Worm (Caenorhabditis elegans) whole organism, young adult: Measurements from ENCODE around the gene ZC302.3.

Source experiments
- B0035.1 ChIP-seq: sonication (generic microtip); optimal IDR thresholded peaks from 2 replicates; lab custom pipeline; 2016; ENCODE audit warnings: missing genetic modification characterization, mild to moderate bottlenecking, missing compliant biosample characterization, missing genotype, missing genetic modification reagents
- F22D6.2 ChIP-seq: sonication (generic microtip); optimal IDR thresholded peaks from 2 replicates; lab custom pipeline; 2016; ENCODE audit warnings: mild to moderate bottlenecking, missing genetic modification characterization, missing compliant biosample characterization
- F23B12.7 ChIP-seq: sonication (generic microtip); optimal IDR thresholded peaks from 2 replicates; lab custom pipeline; 2017; ENCODE audit warnings: missing genetic modification characterization, mild to moderate bottlenecking, missing compliant biosample characterization, antibody characterized with exemption, moderate library complexity; ENCODE audit not compliant: insufficient read depth
- K12H6.12 ChIP-seq: fragments of 200-800 bp; sonication (Bioruptor generic); optimal IDR thresholded peaks from 2 replicates; lab custom pipeline; 2018; ENCODE audit warnings: mild to moderate bottlenecking, missing genetic modification characterization, missing compliant biosample characterization
- T26A5.8 ChIP-seq: sonication (generic microtip); optimal IDR thresholded peaks from 2 replicates; lab custom pipeline; 2016; ENCODE audit warnings: missing genetic modification characterization, missing compliant biosample characterization
- Y53F4B.3 ChIP-seq: fragments of 200-800 bp; sonication (Bioruptor generic); IDR thresholded peaks from 2 replicates; pipeline ENCODE4 v1.3.6; 2022; ENCODE audit warnings: missing genetic modification reagents, missing genetic modification characterization, missing compliant biosample characterization
- Y56A3A.18 ChIP-seq: fragments of 200-800 bp; sonication (Bioruptor generic); IDR thresholded peaks from 2 replicates; pipeline ENCODE4 v1.3.6; 2022; ENCODE audit warnings: missing genetic modification reagents, missing genetic modification characterization, missing compliant biosample characterization
- Y67H2A.10 ChIP-seq: fragments of 200-800 bp; sonication (Bioruptor generic); conservative IDR thresholded peaks from 2 replicates; pipeline ENCODE4 v1.3.6; 2022; ENCODE audit warnings: missing genetic modification reagents, missing genetic modification characterization, missing compliant biosample characterization
- Y95B8A.8 ChIP-seq: fragments of 200-800 bp; sonication (Bioruptor generic); IDR thresholded peaks from 2 replicates; pipeline ENCODE4 v1.3.6; 2022; ENCODE audit warnings: missing genetic modification reagents, missing genetic modification characterization, missing compliant biosample characterization
- aptf-2 ChIP-seq: fragments of 200-800 bp; sonication (Bioruptor generic); conservative IDR thresholded peaks from 2 replicates; pipeline ENCODE4 v1.3.6; 2022; ENCODE audit warnings: missing genetic modification reagents, missing genetic modification characterization, missing compliant biosample characterization
- athp-1 ChIP-seq: sonication (generic microtip); optimal IDR thresholded peaks from 2 replicates; lab custom pipeline; 2017; ENCODE audit warnings: mild to moderate bottlenecking, missing genetic modification characterization, missing compliant biosample characterization
- attf-3 ChIP-seq: fragments of 200-800 bp; sonication (Bioruptor generic); conservative IDR thresholded peaks from 2 replicates; pipeline ENCODE4 v1.3.6; 2022; ENCODE audit warnings: missing genetic modification reagents, missing genetic modification characterization, missing compliant biosample characterization
- attf-5 ChIP-seq: fragments of 200-800 bp; sonication (Bioruptor generic); optimal IDR thresholded peaks from 2 replicates; lab custom pipeline; 2018; ENCODE audit warnings: mild to moderate bottlenecking, missing genetic modification characterization, missing compliant biosample characterization
- ceh-40 ChIP-seq: fragments of 200-800 bp; sonication (Bioruptor generic); IDR thresholded peaks from 2 replicates; pipeline ENCODE4 v1.3.6; 2022; ENCODE audit warnings: missing genetic modification characterization, missing compliant biosample characterization
- ceh-58 ChIP-seq: fragments of 200-800 bp; sonication (Bioruptor generic); IDR thresholded peaks from 2 replicates; pipeline ENCODE4 v1.3.6; 2022; ENCODE audit warnings: missing genetic modification characterization, missing compliant biosample characterization
- ceh-91 ChIP-seq: fragments of 200-800 bp; sonication (Bioruptor generic); IDR thresholded peaks from 2 replicates; pipeline ENCODE4 v1.3.6; 2022; ENCODE audit warnings: missing genetic modification reagents, missing genetic modification characterization, missing compliant biosample characterization
- chd-7 ChIP-seq: sonication (generic microtip); optimal IDR thresholded peaks from 2 replicates; lab custom pipeline; 2016; ENCODE audit warnings: mild to moderate bottlenecking, missing genetic modification characterization, moderate library complexity, missing compliant biosample characterization
- fkh-3 ChIP-seq: sonication (generic microtip); optimal IDR thresholded peaks from 2 replicates; lab custom pipeline; 2016; ENCODE audit warnings: mild to moderate bottlenecking, missing genetic modification characterization, missing compliant biosample characterization
- hlh-26 ChIP-seq: fragments of 200-800 bp; sonication (Bioruptor generic); conservative IDR thresholded peaks from 2 replicates; pipeline ENCODE4 v1.3.6; 2022; ENCODE audit warnings: missing genetic modification reagents, missing genetic modification characterization, missing compliant biosample characterization
- lag-1 ChIP-seq: fragments of 200-800 bp; sonication (Bioruptor generic); IDR thresholded peaks from 2 replicates; pipeline ENCODE4 v1.3.6; 2022; ENCODE audit warnings: missing genetic modification reagents, missing genetic modification characterization, missing compliant biosample characterization
- let-526 ChIP-seq: fragments of 200-800 bp; sonication (Bioruptor generic); IDR thresholded peaks from 2 replicates; pipeline ENCODE4 v1.3.6; 2022; ENCODE audit warnings: missing genetic modification reagents, missing genetic modification characterization, missing compliant biosample characterization
- lin-35 ChIP-seq, 3 experiments: fragments of 150-350 bp in 2 of 3; sonication (generic microtip) in 1 of 3; optimal IDR thresholded peaks; 2 replicates each; lab custom pipeline; 2014 to 2018; ENCODE audit warnings: missing biosample characterization in 3 of 3, missing genetic modification characterization in 3 of 3, missing genetic modification reagents in 3 of 3
- lin-40 ChIP-seq: sonication (generic microtip); optimal IDR thresholded peaks from 2 replicates; lab custom pipeline; 2016; ENCODE audit warnings: missing genetic modification characterization, mild to moderate bottlenecking, missing compliant biosample characterization, missing genotype, missing genetic modification reagents
- lin-54 ChIP-seq: fragments of 200-800 bp; sonication (Bioruptor generic); optimal IDR thresholded peaks from 2 replicates; lab custom pipeline; 2018; ENCODE audit warnings: mild to moderate bottlenecking, missing genetic modification characterization, missing compliant biosample characterization
- lir-1 ChIP-seq: fragments of 200-800 bp; sonication (Bioruptor generic); conservative IDR thresholded peaks from 2 replicates; pipeline ENCODE4 v1.3.6; 2022; ENCODE audit warnings: missing genetic modification reagents, missing genetic modification characterization, missing compliant biosample characterization
- lsy-27 ChIP-seq: sonication (generic microtip); optimal IDR thresholded peaks from 2 replicates; lab custom pipeline; 2017; ENCODE audit warnings: missing genetic modification characterization, mild to moderate bottlenecking, missing compliant biosample characterization, antibody characterized with exemption, missing genotype, borderline replicate concordance; ENCODE audit not compliant: insufficient read depth
- madf-6 ChIP-seq: fragments of 200-800 bp; sonication (Bioruptor generic); IDR thresholded peaks from 2 replicates; pipeline ENCODE4 v1.3.6; 2022; ENCODE audit warnings: missing genetic modification reagents, missing genetic modification characterization, missing compliant biosample characterization
- mcd-1 ChIP-seq: fragments of 200-800 bp; sonication (Bioruptor generic); IDR thresholded peaks from 2 replicates; pipeline ENCODE4 v1.3.6; 2022; ENCODE audit warnings: missing genetic modification reagents, missing genetic modification characterization, missing compliant biosample characterization
- nfyb-1 ChIP-seq: fragments of 200-800 bp; sonication (Bioruptor generic); IDR thresholded peaks from 2 replicates; pipeline ENCODE4 v1.3.6; 2022; ENCODE audit warnings: missing genetic modification reagents, missing genetic modification characterization, missing compliant biosample characterization
- rec-8 ChIP-seq, 2 experiments: sonication (generic microtip); optimal IDR thresholded peaks; 2 replicates each; lab custom pipeline; 2016; ENCODE audit warnings: mild to moderate bottlenecking in 2 of 2, missing genetic modification characterization in 2 of 2, missing genetic modification reagents in 2 of 2, missing genotype in 2 of 2, missing biosample characterization in 1 of 2, missing compliant biosample characterization in 1 of 2, moderate library complexity in 1 of 2
- snpc-1.3 ChIP-seq: sonication (generic microtip); optimal IDR thresholded peaks from 2 replicates; lab custom pipeline; 2017; ENCODE audit warnings: missing genetic modification characterization, mild to moderate bottlenecking, missing compliant biosample characterization, antibody characterized with exemption, moderate library complexity, missing genotype, missing genetic modification reagents; ENCODE audit not compliant: insufficient read depth
- snpc-4 ChIP-seq, 5 experiments: fragments of 150-350 bp in 1 of 5; sonication (generic microtip) in 4 of 5; optimal IDR thresholded peaks; 2 replicates each; lab custom pipeline; 2014 to 2018; ENCODE audit warnings: missing genetic modification characterization in 5 of 5, missing biosample characterization in 3 of 5, antibody characterized with exemption in 2 of 5, mild to moderate bottlenecking in 2 of 5, missing compliant biosample characterization in 2 of 5, missing genotype in 2 of 5, moderate library complexity in 2 of 5, missing genetic modification reagents in 1 of 5
- somi-1 ChIP-seq: fragments of 200-800 bp; sonication (Bioruptor generic); optimal IDR thresholded peaks from 2 replicates; lab custom pipeline; 2018; ENCODE audit warnings: mild to moderate bottlenecking, missing genetic modification characterization, missing compliant biosample characterization
- tbp1 ChIP-seq: fragments of 200-800 bp; sonication (Bioruptor generic); optimal IDR thresholded peaks from 2 replicates; lab custom pipeline; 2018; ENCODE audit warnings: mild to moderate bottlenecking, missing genetic modification characterization, missing compliant biosample characterization
- tbx-9 ChIP-seq: sonication (generic microtip); optimal IDR thresholded peaks from 2 replicates; lab custom pipeline; 2016; ENCODE audit warnings: borderline replicate concordance, missing genetic modification characterization, inconsistent platforms, missing compliant biosample characterization
- tlf-1 ChIP-seq: fragments of 200-800 bp; sonication (Bioruptor generic); optimal IDR thresholded peaks from 2 replicates; lab custom pipeline; 2018; ENCODE audit warnings: mild to moderate bottlenecking, missing genetic modification characterization, missing compliant biosample characterization
- unc-130 ChIP-seq: sonication (generic microtip); optimal IDR thresholded peaks from 2 replicates; lab custom pipeline; 2016; ENCODE audit warnings: missing genetic modification reagents, missing genetic modification characterization, missing compliant biosample characterization
- unc-62 ChIP-seq: fragments of 150-350 bp; optimal IDR thresholded peaks from 2 replicates; lab custom pipeline; 2014; ENCODE audit warnings: missing biosample characterization, missing genetic modification reagents, missing genetic modification characterization
- zfh-2 ChIP-seq: fragments of 200-800 bp; sonication (Bioruptor generic); conservative IDR thresholded peaks from 2 replicates; pipeline ENCODE4 v1.3.6; 2022; ENCODE audit warnings: missing genetic modification reagents, missing genetic modification characterization, missing compliant biosample characterization
- zim-3 ChIP-seq: sonication (generic microtip); optimal IDR thresholded peaks from 2 replicates; lab custom pipeline; 2017; ENCODE audit warnings: mild to moderate bottlenecking, missing genetic modification characterization, moderate library complexity, missing compliant biosample characterization
- ztf-22 ChIP-seq: fragments of 200-800 bp; sonication (Bioruptor generic); optimal IDR thresholded peaks from 2 replicates; lab custom pipeline; 2018; ENCODE audit warnings: mild to moderate bottlenecking, missing genetic modification characterization, moderate library complexity, missing compliant biosample characterization
- ztf-25 ChIP-seq: fragments of 200-800 bp; sonication (Bioruptor generic); IDR thresholded peaks from 2 replicates; pipeline ENCODE4 v1.3.6; 2022; ENCODE audit warnings: missing genetic modification reagents, missing genetic modification characterization, missing compliant biosample characterization
- ztf-26 ChIP-seq: sonication (generic microtip); optimal IDR thresholded peaks from 2 replicates; lab custom pipeline; 2017; ENCODE audit warnings: missing genetic modification characterization, missing compliant biosample characterization
- ztf-3 ChIP-seq: fragments of 200-800 bp; sonication (Bioruptor generic); optimal IDR thresholded peaks from 2 replicates; lab custom pipeline; 2018; ENCODE audit warnings: mild to moderate bottlenecking, missing genetic modification characterization, missing compliant biosample characterization

ZC302.3 gene

ce11 chrV:10715158-10716152, 25.8 kb downstream of the ZC302.3 start (continued):
- peak; percentile 83 for TF ChIP-seq snpc-4 (GFP tag; optimal IDR thresholded peaks at IDR 0.05; lab: Kevin White, UChicago)
- peak; percentile 83 to 86 (median 84) for TF ChIP-seq snpc-4 (tag; optimal IDR thresholded peaks at IDR 0.05; lab: Kevin White, UChicago)
- TF ChIP-seq tbx-9 (tag; lab: Kevin White, UChicago), result no peak
- 0 out of 2 replicates have a peak, but pooled peaks have one; percentile 43 for TF ChIP-seq attf-3 (GFP tag; lab: Robert Waterston, UW)
- TF ChIP-seq K12H6.12 (tag; lab: Kevin White, UChicago), result peak; percentile 98
- no peak for TF ChIP-seq B0035.1 (tag; lab: Kevin White, UChicago)
- peak; percentile 30 for TF ChIP-seq lin-54 (GFP tag; lab: Kevin White, UChicago)
- 0 out of 2 replicates have a peak, but pooled peaks have one; percentile 23 for TF ChIP-seq madf-6 (GFP tag; lab: Robert Waterston, UW)
- TF ChIP-seq T26A5.8 (tag; lab: Kevin White, UChicago), result no peak
- 0 out of 2 replicates have a peak, but pooled peaks have one; percentile 13 for TF ChIP-seq Y67H2A.10 (GFP tag; lab: Robert Waterston, UW)
- TF ChIP-seq hlh-26, result no peak
- peak; percentile 91 for TF ChIP-seq nfyb-1
- TF ChIP-seq lin-40 (tag; lab: Kevin White, UChicago), result peak; percentile 78
- peak; percentile 33 for TF ChIP-seq zim-3 (tag; lab: Kevin White, UChicago)
- peak; percentile 68 for TF ChIP-seq unc-62 (GFP tag; lab: Kevin White, UChicago)
- peak; percentile 96 for TF ChIP-seq somi-1
- peak; percentile 82 for TF ChIP-seq ztf-26
- TF ChIP-seq rec-8 (tag; optimal IDR thresholded peaks at IDR 0.05; lab: Kevin White, UChicago), result no peak
- peak; percentile 70 for TF ChIP-seq ztf-3 (GFP tag; lab: Kevin White, UChicago)
- TF ChIP-seq F22D6.2, result peak; percentile 56
- peak; percentile 92 for TF ChIP-seq ztf-22
- TF ChIP-seq aptf-2, result no peak
- peak in 1 of 3 experiments; percentile 85 for TF ChIP-seq lin-35 (GFP tag; optimal IDR thresholded peaks at IDR 0.05; lab: Kevin White, UChicago)
- TF ChIP-seq fkh-3 (tag; lab: Kevin White, UChicago), result no peak
- TF ChIP-seq zfh-2 (GFP tag; lab: Robert Waterston, UW), result peak; percentile 100
- 0 out of 2 replicates have a peak, but pooled peaks have one; percentile 14 for TF ChIP-seq lag-1 (GFP tag; lab: Robert Waterston, UW)
- no peak for TF ChIP-seq F23B12.7 (tag; lab: Kevin White, UChicago)
- peak; percentile 29 for TF ChIP-seq tlf-1 (GFP tag; lab: Kevin White, UChicago)
- TF ChIP-seq Y56A3A.18 (GFP tag; lab: Robert Waterston, UW), result 0 out of 2 replicates have a peak, but pooled peaks have one; percentile 18
- no peak for TF ChIP-seq ztf-25 (GFP tag; lab: Robert Waterston, UW)
- no peak for TF ChIP-seq ceh-91 (GFP tag; lab: Robert Waterston, UW)
- no peak for TF ChIP-seq Y53F4B.3 (GFP tag; lab: Robert Waterston, UW)
- peak; percentile 81 for TF ChIP-seq let-526 (GFP tag; lab: Robert Waterston, UW)
- TF ChIP-seq tbp1 (GFP tag; lab: Kevin White, UChicago), result peak; percentile 49
- TF ChIP-seq lsy-27, result no peak
- TF ChIP-seq mcd-1 (GFP tag; lab: Robert Waterston, UW), result peak; percentile 80
- TF ChIP-seq snpc-1.3 (tag; lab: Kevin White, UChicago), result no peak
- peak; percentile 62 for TF ChIP-seq lir-1 (GFP tag; lab: Robert Waterston, UW)
- TF ChIP-seq unc-130, result no peak
- TF ChIP-seq attf-5 (GFP tag; lab: Kevin White, UChicago), result peak; percentile 78
- no peak for TF ChIP-seq athp-1
- no peak for TF ChIP-seq ceh-58 (GFP tag; lab: Robert Waterston, UW)
- no peak for TF ChIP-seq ceh-40 (GFP tag; lab: Robert Waterston, UW)
- peak; percentile 94 for TF ChIP-seq chd-7 (tag; lab: Kevin White, UChicago)
- peak; percentile 57; the same call in 1 of the 2 replicates for TF ChIP-seq Y95B8A.8
